Worm (Caenorhabditis elegans) whole organism, midembryonic: Measurements from ENCODE around the gene T24C12.4.

Experiments used
- T22C8.4 ChIP-seq: fragments of 200-800 bp; sonication (Bioruptor generic); IDR thresholded peaks from 2 replicates; pipeline ENCODE4 v1.3.6; 2022; ENCODE audit warnings: missing genetic modification characterization, missing compliant biosample characterization
- cog-1 ChIP-seq: sonication (generic microtip); optimal IDR thresholded peaks from 2 replicates; lab custom pipeline; 2016; ENCODE audit warnings: missing genetic modification characterization, missing compliant biosample characterization
- flt-1 ChIP-seq: fragments of 200-800 bp; sonication (Bioruptor generic); IDR thresholded peaks from 2 replicates; pipeline ENCODE4 v1.3.6; 2022; ENCODE audit warnings: missing genetic modification characterization, missing compliant biosample characterization
- klf-2 ChIP-seq: fragments of 200-800 bp; sonication (Bioruptor generic); conservative IDR thresholded peaks from 2 replicates; pipeline ENCODE4 v1.3.6; 2022; ENCODE audit warnings: missing genetic modification reagents, missing genetic modification characterization, missing compliant biosample characterization
- med-1 ChIP-seq: sonication (generic microtip); optimal IDR thresholded peaks from 2 replicates; lab custom pipeline; 2017; ENCODE audit warnings: missing genetic modification characterization, mild to moderate bottlenecking, missing compliant biosample characterization, antibody characterized with exemption, missing genetic modification reagents; ENCODE audit not compliant: insufficient read depth
- ref-1 ChIP-seq: fragments of 200-800 bp; sonication (Bioruptor generic); conservative IDR thresholded peaks from 2 replicates; pipeline ENCODE4 v1.3.6; 2022; ENCODE audit warnings: missing genetic modification reagents, missing genetic modification characterization, missing compliant biosample characterization
- tab-1 ChIP-seq: fragments of 200-800 bp; sonication (Bioruptor generic); IDR thresholded peaks from 2 replicates; pipeline ENCODE4 v1.3.6; 2022; ENCODE audit warnings: missing genetic modification characterization, missing compliant biosample characterization
- ztf-23 ChIP-seq: fragments of 200-800 bp; sonication (Bioruptor generic); IDR thresholded peaks from 2 replicates; pipeline ENCODE4 v1.3.6; 2022; ENCODE audit warnings: missing genetic modification reagents, missing genetic modification characterization, missing compliant biosample characterization
- ztf-29 ChIP-seq: fragments of 200-800 bp; sonication (Bioruptor generic); IDR thresholded peaks from 2 replicates; pipeline ENCODE4 v1.3.6; 2022; ENCODE audit warnings: missing genetic modification reagents, missing genetic modification characterization, missing compliant biosample characterization

ce11 chrX:2219006-2219405 lies 14.1 kb upstream of the T24C12.4 start:
- no peak for TF ChIP-seq ref-1 (GFP tag; lab: Robert Waterston, UW)
- no peak for TF ChIP-seq flt-1 (GFP tag; lab: Robert Waterston, UW)
- no peak for TF ChIP-seq ztf-23 (GFP tag; lab: Robert Waterston, UW)
- TF ChIP-seq med-1, result no peak
- TF ChIP-seq klf-2 (GFP tag; lab: Robert Waterston, UW), result no peak
- no peak for TF ChIP-seq cog-1 (tag; lab: Kevin White, UChicago)
- TF ChIP-seq tab-1, result no peak
- TF ChIP-seq ztf-29 (GFP tag; lab: Robert Waterston, UW), result no peak
- no peak for TF ChIP-seq T22C8.4
